Fruit fly (Drosophila melanogaster) whole organism, embryonic: Measurements from ENCODE around the gene Ube3a.

Experiments used
- CG12071 ChIP-seq: fragments of 200-800 bp; sonication (Bioruptor generic); optimal IDR thresholded peaks from 3 replicates; lab custom pipeline; 2018; ENCODE audit warnings: missing biosample characterization, mild to moderate bottlenecking, missing genetic modification characterization
- CG1233 ChIP-seq: fragments of 200-800 bp; sonication (Bioruptor generic); optimal IDR thresholded peaks from 4 replicates; lab custom pipeline; 2018; ENCODE audit warnings: missing biosample characterization, mild to moderate bottlenecking, missing genetic modification characterization
- CG13287 ChIP-seq: fragments of 200-800 bp; sonication (Bioruptor generic); IDR thresholded peaks from 2 replicates; pipeline ENCODE4 v1.3.6; 2022; ENCODE audit warnings: missing biosample characterization, missing genetic modification characterization; ENCODE audit not compliant: partially characterized antibody
- CG14710 ChIP-seq: fragments of 200-800 bp; sonication (Bioruptor generic); optimal IDR thresholded peaks from 3 replicates; lab custom pipeline; 2019; ENCODE audit warnings: missing biosample characterization, mild to moderate bottlenecking, missing genetic modification characterization, moderate library complexity
- CG1603 ChIP-seq: fragments of 200-800 bp; sonication (Bioruptor generic); optimal IDR thresholded peaks from 2 replicates; lab custom pipeline; 2019; ENCODE audit warnings: missing biosample characterization, mild to moderate bottlenecking, missing genetic modification characterization, moderate library complexity
- CG17361 ChIP-seq: fragments of 200-800 bp; sonication (Bioruptor generic); IDR thresholded peaks from 3 replicates; pipeline ENCODE4 v1.3.6; 2022; ENCODE audit warnings: missing biosample characterization, missing genetic modification characterization
- CG18476 ChIP-seq: fragments of 200-800 bp; sonication (Bioruptor generic); optimal IDR thresholded peaks from 2 replicates; lab custom pipeline; 2016; ENCODE audit warnings: missing biosample characterization, mild to moderate bottlenecking, missing genetic modification characterization
- CG34224 ChIP-seq: fragments of 200-800 bp; sonication (Bioruptor generic); IDR thresholded peaks from 3 replicates; pipeline ENCODE4 v1.3.6; 2022; ENCODE audit warnings: missing biosample characterization, missing genetic modification characterization; ENCODE audit not compliant: partially characterized antibody
- CG3995 ChIP-seq: fragments of 200-800 bp; sonication (Bioruptor generic); optimal IDR thresholded peaks from 3 replicates; lab custom pipeline; 2016; ENCODE audit warnings: missing biosample characterization, missing genetic modification characterization
- CG4404 ChIP-seq: fragments of 200-800 bp; sonication (Bioruptor generic); IDR thresholded peaks from 2 replicates; pipeline ENCODE4 v1.3.6; 2022; ENCODE audit warnings: missing biosample characterization, missing genetic modification characterization
- CG6254 ChIP-seq: fragments of 200-800 bp; sonication (Bioruptor generic); optimal IDR thresholded peaks from 3 replicates; lab custom pipeline; 2017; ENCODE audit warnings: mild to moderate bottlenecking, missing biosample characterization, missing genetic modification reagents, missing genetic modification characterization
- CG7786 ChIP-seq: fragments of 200-800 bp; sonication (Bioruptor generic); optimal IDR thresholded peaks from 2 replicates; lab custom pipeline; 2016; ENCODE audit warnings: missing biosample characterization, missing genetic modification characterization
- CG7987 ChIP-seq: fragments of 200-800 bp; sonication (Bioruptor generic); optimal IDR thresholded peaks from 2 replicates; lab custom pipeline; 2018; ENCODE audit warnings: missing biosample characterization, mild to moderate bottlenecking, missing genetic modification characterization, moderate library complexity
- CG8924 ChIP-seq: fragments of 200-800 bp; optimal IDR thresholded peaks from 3 replicates; lab custom pipeline; 2019; ENCODE audit warnings: missing biosample characterization, mild to moderate bottlenecking, missing genetic modification characterization, moderate library complexity
- CG9797 ChIP-seq: fragments of 200-800 bp; sonication (Bioruptor generic); optimal IDR thresholded peaks from 3 replicates; lab custom pipeline; 2018; ENCODE audit warnings: missing biosample characterization, mild to moderate bottlenecking, missing genetic modification characterization
- CG9876 ChIP-seq: fragments of 200-800 bp; sonication (Bioruptor generic); optimal IDR thresholded peaks from 2 replicates; lab custom pipeline; 2016; ENCODE audit warnings: missing biosample characterization, missing genetic modification characterization
- Gug ChIP-seq: fragments of 200-800 bp; sonication (Bioruptor generic); IDR thresholded peaks from 4 replicates; pipeline ENCODE4 v1.3.6; 2022; ENCODE audit warnings: missing biosample characterization, missing genetic modification characterization
- Hmr ChIP-seq: fragments of 200-800 bp; sonication (Bioruptor generic); optimal IDR thresholded peaks from 3 replicates; lab custom pipeline; 2017; ENCODE audit warnings: mild to moderate bottlenecking, missing biosample characterization, missing genetic modification reagents, missing genetic modification characterization
- Jarid2 ChIP-seq: fragments of 200-800 bp; sonication (Bioruptor generic); optimal IDR thresholded peaks from 3 replicates; lab custom pipeline; 2017; ENCODE audit warnings: mild to moderate bottlenecking, missing biosample characterization, missing genetic modification reagents, missing genetic modification characterization
- Meics ChIP-seq: fragments of 200-800 bp; sonication (Bioruptor generic); optimal IDR thresholded peaks from 2 replicates; lab custom pipeline; 2017; ENCODE audit warnings: missing biosample characterization, mild to moderate bottlenecking, missing genetic modification characterization
- Oli ChIP-seq: fragments of 200-800 bp; sonication (Bioruptor generic); optimal IDR thresholded peaks from 2 replicates; lab custom pipeline; 2018; ENCODE audit warnings: missing biosample characterization, mild to moderate bottlenecking, missing genetic modification characterization, moderate library complexity
- Stat92E ChIP-seq, 3 experiments: fragments of >200 bp in 2 of 3; fragments of 200-800 bp in 1 of 3; sonication (Bioruptor generic) in 1 of 3; optimal IDR thresholded peaks; 2 replicates each; lab custom pipeline; 2017 to 2019; ENCODE audit warnings: missing biosample characterization in 3 of 3, missing genetic modification characterization in 3 of 3, mild to moderate bottlenecking in 1 of 3, moderate library complexity in 1 of 3
- Xrp1 ChIP-seq: fragments of 200-800 bp; sonication (Bioruptor generic); IDR thresholded peaks from 2 replicates; pipeline ENCODE4 v1.3.6; 2022; ENCODE audit warnings: missing biosample characterization, missing genetic modification characterization
- ash1 ChIP-seq: fragments of 200-800 bp; sonication (Bioruptor generic); optimal IDR thresholded peaks from 2 replicates; lab custom pipeline; 2018; ENCODE audit warnings: missing biosample characterization, mild to moderate bottlenecking, missing genetic modification characterization
- bab2 ChIP-seq: fragments of 200-800 bp; sonication (Bioruptor generic); optimal IDR thresholded peaks from 2 replicates; lab custom pipeline; 2016; ENCODE audit warnings: missing biosample characterization, missing genetic modification characterization
- cad ChIP-seq: fragments of >200 bp; optimal IDR thresholded peaks from 2 replicates; lab custom pipeline; 2017; ENCODE audit warnings: missing biosample characterization, missing genetic modification characterization
- caup ChIP-seq: fragments of 200-800 bp; sonication (Bioruptor generic); optimal IDR thresholded peaks from 3 replicates; lab custom pipeline; 2017; ENCODE audit warnings: missing biosample characterization, mild to moderate bottlenecking, missing genetic modification characterization, moderate library complexity; ENCODE audit not compliant: severe bottlenecking
- chif ChIP-seq, 2 experiments: fragments of 200-800 bp; sonication (Bioruptor generic); optimal IDR thresholded peaks; 3 replicates each; lab custom pipeline; 2016; ENCODE audit warnings: missing biosample characterization in 2 of 2, missing genetic modification characterization in 2 of 2
- nerfin-2 ChIP-seq: fragments of 200-800 bp; sonication (Bioruptor generic); IDR thresholded peaks from 2 replicates; pipeline ENCODE4 v1.3.6; 2022; ENCODE audit warnings: missing biosample characterization, missing genetic modification characterization; ENCODE audit not compliant: partially characterized antibody
- pnt ChIP-seq: fragments of 200-800 bp; sonication (Bioruptor generic); optimal IDR thresholded peaks from 3 replicates; lab custom pipeline; 2016; ENCODE audit warnings: missing biosample characterization, missing genetic modification characterization
- psq ChIP-seq: fragments of 200-800 bp; sonication (Bioruptor generic); optimal IDR thresholded peaks from 2 replicates; lab custom pipeline; 2017; ENCODE audit warnings: missing biosample characterization, missing genetic modification characterization
- pzg ChIP-seq: fragments of 200-800 bp; sonication (Bioruptor generic); optimal IDR thresholded peaks from 3 replicates; lab custom pipeline; 2018; ENCODE audit warnings: missing biosample characterization, mild to moderate bottlenecking, missing genetic modification characterization, moderate library complexity
- rib ChIP-seq: fragments of 200-800 bp; sonication (Bioruptor generic); IDR thresholded peaks from 2 replicates; pipeline ENCODE4 v1.3.6; 2022; ENCODE audit warnings: missing biosample characterization, missing genetic modification characterization
- schlank ChIP-seq: fragments of 200-800 bp; sonication (Bioruptor generic); optimal IDR thresholded peaks from 2 replicates; lab custom pipeline; 2018; ENCODE audit warnings: missing biosample characterization, mild to moderate bottlenecking, missing genetic modification characterization
- seq ChIP-seq: fragments of 200-800 bp; sonication (Bioruptor generic); IDR thresholded peaks from 2 replicates; pipeline ENCODE4 v1.3.6; 2022; ENCODE audit warnings: missing biosample characterization, missing genetic modification characterization
- sim ChIP-seq: fragments of 200-800 bp; sonication (Bioruptor generic); IDR thresholded peaks from 2 replicates; pipeline ENCODE4 v1.3.6; 2022; ENCODE audit warnings: missing biosample characterization, missing genetic modification characterization
- sug ChIP-seq: fragments of 200-800 bp; optimal IDR thresholded peaks from 2 replicates; lab custom pipeline; 2019; ENCODE audit warnings: missing biosample characterization, mild to moderate bottlenecking, missing genetic modification characterization, moderate library complexity
- tin ChIP-seq: fragments of 200-800 bp; sonication (Bioruptor generic); optimal IDR thresholded peaks from 3 replicates; lab custom pipeline; 2016; ENCODE audit warnings: missing biosample characterization, missing genetic modification characterization
- vnd ChIP-seq: fragments of 200-800 bp; sonication (Bioruptor generic); IDR thresholded peaks from 3 replicates; pipeline ENCODE4 v1.3.6; 2022; ENCODE audit warnings: missing biosample characterization, missing genetic modification characterization; ENCODE audit not compliant: partially characterized antibody

Gene Ube3a

DNA sequence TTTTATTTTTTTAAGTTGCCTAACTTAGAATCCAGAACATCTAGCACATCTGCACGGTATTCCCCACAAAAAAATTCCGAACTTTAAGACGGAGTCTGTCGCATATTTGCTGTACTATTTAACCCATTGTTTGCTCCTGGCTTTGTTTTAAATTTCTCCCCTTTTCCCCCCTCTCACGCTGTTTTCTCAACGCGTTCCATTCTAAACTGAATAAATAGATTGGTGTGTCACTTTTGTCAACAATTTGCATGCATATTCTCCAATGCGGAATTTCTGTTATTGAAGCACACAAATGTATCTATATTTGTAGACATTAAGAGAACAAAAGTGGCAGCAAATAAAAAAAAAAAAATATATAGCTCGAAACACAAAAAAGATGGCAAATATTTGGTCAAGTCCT, 48.0 kb upstream of the Ube3a start (continued):
- TF ChIP-seq seq (GFP tag; lab: Robert Waterston, UW): no peak
- no peak for TF ChIP-seq CG1603
- TF ChIP-seq CG13287 (GFP tag; lab: Robert Waterston, UW): no peak
- peak; percentile 9 for TF ChIP-seq CG6254 (GFP tag; lab: Kevin White, UChicago)
- no peak for TF ChIP-seq ash1
- TF ChIP-seq chif (GFP tag; optimal IDR thresholded peaks at IDR 0.05; lab: Kevin White, UChicago): no peak
- no peak for TF ChIP-seq CG9797 (GFP tag; lab: Kevin White, UChicago)
- TF ChIP-seq nerfin-2 (GFP tag; lab: Robert Waterston, UW): no peak
- TF ChIP-seq Hmr (GFP tag; lab: Kevin White, UChicago): peak; percentile 77
- TF ChIP-seq CG18476 (GFP tag; lab: Kevin White, UChicago): no peak
- no peak for TF ChIP-seq vnd
- peak; percentile 28 for TF ChIP-seq bab2 (GFP tag; lab: Kevin White, UChicago)
- TF ChIP-seq CG3995 (GFP tag; lab: Kevin White, UChicago): peak; percentile 15
- no peak for TF ChIP-seq Gug (GFP tag; lab: Robert Waterston, UW)
- peak; percentile 15 for TF ChIP-seq CG9876
- TF ChIP-seq Oli (tag; lab: Kevin White, UChicago): no peak
- TF ChIP-seq pzg: no peak
- no peak for TF ChIP-seq cad (GFP tag; lab: Kevin White, UChicago)
- TF ChIP-seq psq (GFP tag; lab: Kevin White, UChicago): no peak
- peak; percentile 32 for TF ChIP-seq CG7786 (GFP tag; lab: Kevin White, UChicago)
- TF ChIP-seq caup: peak; percentile 66
- TF ChIP-seq CG1233 (GFP tag; lab: Kevin White, UChicago): peak; percentile 11
- no peak for TF ChIP-seq sim (GFP tag; lab: Robert Waterston, UW)
- TF ChIP-seq sug (tag; lab: Kevin White, UChicago): peak; percentile 6
- TF ChIP-seq Stat92E (GFP tag; optimal IDR thresholded peaks at IDR 0.05; lab: Kevin White, UChicago): no peak
- 0 out of 3 replicates have a peak, but pooled peaks have one; percentile 8 for TF ChIP-seq CG17361 (GFP tag; lab: Robert Waterston, UW)
- TF ChIP-seq pnt: no peak
- TF ChIP-seq CG4404 (GFP tag; lab: Robert Waterston, UW): no peak
- TF ChIP-seq CG34224 (GFP tag; lab: Robert Waterston, UW): no peak
- peak; percentile 4 for TF ChIP-seq CG12071 (GFP tag; lab: Kevin White, UChicago)
- peak; percentile 5 for TF ChIP-seq Jarid2 (GFP tag; lab: Kevin White, UChicago)
- TF ChIP-seq Xrp1: 0 out of 2 replicates have a peak, but pooled peaks have one; percentile 15
- TF ChIP-seq CG8924 (tag; lab: Kevin White, UChicago): no peak
- no peak for TF ChIP-seq CG14710 (tag; lab: Kevin White, UChicago)
- TF ChIP-seq Meics: peak; percentile 69
- TF ChIP-seq tin (GFP tag; lab: Kevin White, UChicago): no peak
- TF ChIP-seq rib (GFP tag; lab: Robert Waterston, UW): peak; percentile 47; the same call in 1 of the 2 replicates
- peak; percentile 68 for TF ChIP-seq schlank
- peak; percentile 44 for TF ChIP-seq CG7987 (GFP tag; lab: Kevin White, UChicago)
